Worm (Caenorhabditis elegans) whole organism, mixed stage, embryonic: Measurements from ENCODE around the gene sea-2.

ENCODE experiments used
- M03D4.4 ChIP-seq: sonication (generic microtip); optimal IDR thresholded peaks from 2 replicates; lab custom pipeline; 2017; ENCODE audit warnings: mild to moderate bottlenecking, missing genetic modification characterization, missing compliant biosample characterization
- blmp-1 ChIP-seq: fragments of 150-350 bp; optimal IDR thresholded peaks from 2 replicates; lab custom pipeline; 2014; ENCODE audit warnings: missing biosample characterization, missing genetic modification characterization
- ceh-39 ChIP-seq: fragments of 150-350 bp; optimal IDR thresholded peaks from 2 replicates; lab custom pipeline; 2014; ENCODE audit warnings: missing biosample characterization, missing genetic modification characterization
- ceh-43 ChIP-seq: fragments of 200-800 bp; sonication (Bioruptor generic); optimal IDR thresholded peaks from 2 replicates; lab custom pipeline; 2018; ENCODE audit warnings: mild to moderate bottlenecking, missing genetic modification characterization, moderate library complexity, missing compliant biosample characterization
- ceh-83 ChIP-seq: fragments of 200-800 bp; sonication (Bioruptor generic); optimal IDR thresholded peaks from 2 replicates; lab custom pipeline; 2018; ENCODE audit warnings: mild to moderate bottlenecking, missing genetic modification characterization, missing compliant biosample characterization
- ces-1 ChIP-seq: fragments of 150-350 bp; optimal IDR thresholded peaks from 2 replicates; lab custom pipeline; 2014; ENCODE audit warnings: missing biosample characterization, missing genetic modification reagents, missing genetic modification characterization
- cnd-1 ChIP-seq: fragments of 200-800 bp; sonication (Bioruptor generic); optimal IDR thresholded peaks from 2 replicates; lab custom pipeline; 2018; ENCODE audit warnings: mild to moderate bottlenecking, missing genetic modification characterization, missing compliant biosample characterization
- elt-1 ChIP-seq: sonication (generic microtip); optimal IDR thresholded peaks from 2 replicates; lab custom pipeline; 2017; ENCODE audit warnings: missing genetic modification characterization, mild to moderate bottlenecking, missing compliant biosample characterization, antibody characterized with exemption, moderate library complexity, borderline replicate concordance; ENCODE audit not compliant: insufficient read depth
- elt-3 ChIP-seq: fragments of 150-350 bp; optimal IDR thresholded peaks from 2 replicates; lab custom pipeline; 2014; ENCODE audit warnings: missing biosample characterization, missing genetic modification characterization
- ham-2 ChIP-seq: fragments of 200-800 bp; sonication (Bioruptor generic); optimal IDR thresholded peaks from 2 replicates; lab custom pipeline; 2018; ENCODE audit warnings: mild to moderate bottlenecking, missing genetic modification characterization, missing compliant biosample characterization
- hlh-1 ChIP-seq: fragments of 150-350 bp; optimal IDR thresholded peaks from 2 replicates; lab custom pipeline; 2014; ENCODE audit warnings: missing biosample characterization, missing genetic modification reagents, missing genetic modification characterization
- lin-13 ChIP-seq: fragments of 150-350 bp; optimal IDR thresholded peaks from 2 replicates; lab custom pipeline; 2014; ENCODE audit warnings: missing biosample characterization, missing genetic modification characterization
- lin-32 ChIP-seq: fragments of 200-800 bp; sonication (Bioruptor generic); optimal IDR thresholded peaks from 2 replicates; lab custom pipeline; 2018; ENCODE audit warnings: mild to moderate bottlenecking, missing genetic modification characterization, missing compliant biosample characterization
- lsy-2 ChIP-seq: fragments of 150-350 bp; optimal IDR thresholded peaks from 2 replicates; lab custom pipeline; 2014; ENCODE audit warnings: missing biosample characterization, missing genetic modification characterization
- mab-5 ChIP-seq: fragments of 150-350 bp; optimal IDR thresholded peaks from 2 replicates; lab custom pipeline; 2014; ENCODE audit warnings: missing biosample characterization, missing genetic modification characterization
- mep-1 ChIP-seq: fragments of 150-350 bp; optimal IDR thresholded peaks from 2 replicates; lab custom pipeline; 2017; ENCODE audit warnings: missing biosample characterization, missing genetic modification reagents, missing genetic modification characterization, inconsistent platforms
- mls-2 ChIP-seq: sonication (generic microtip); optimal IDR thresholded peaks from 2 replicates; lab custom pipeline; 2016; ENCODE audit warnings: mild to moderate bottlenecking, missing genetic modification characterization, moderate library complexity, missing compliant biosample characterization
- nhr-12 ChIP-seq: fragments of 150-350 bp; optimal IDR thresholded peaks from 2 replicates; lab custom pipeline; 2014; ENCODE audit warnings: missing biosample characterization, missing genetic modification characterization
- nhr-237 ChIP-seq: fragments of 150-350 bp; optimal IDR thresholded peaks from 2 replicates; lab custom pipeline; 2014; ENCODE audit warnings: missing biosample characterization, missing genetic modification characterization
- nhr-28 ChIP-seq: fragments of 150-350 bp; optimal IDR thresholded peaks from 2 replicates; lab custom pipeline; 2014; ENCODE audit warnings: missing biosample characterization, missing genetic modification characterization
- pha-4 ChIP-seq: fragments of 150-350 bp; optimal IDR thresholded peaks from 2 replicates; lab custom pipeline; 2018; ENCODE audit warnings: missing biosample characterization, missing genetic modification reagents, missing genetic modification characterization
- sem-2 ChIP-seq: fragments of 200-800 bp; sonication (Bioruptor generic); optimal IDR thresholded peaks from 2 replicates; lab custom pipeline; 2018; ENCODE audit warnings: mild to moderate bottlenecking, missing genetic modification characterization, missing compliant biosample characterization
- snpc-4 ChIP-seq: fragments of 150-350 bp; optimal IDR thresholded peaks from 2 replicates; lab custom pipeline; 2014; ENCODE audit warnings: missing biosample characterization, missing genetic modification characterization
- sptf-1 ChIP-seq: sonication (generic microtip); optimal IDR thresholded peaks from 2 replicates; lab custom pipeline; 2017; ENCODE audit warnings: mild to moderate bottlenecking, missing genetic modification characterization, moderate library complexity, missing compliant biosample characterization
- tbx-8 ChIP-seq: fragments of 200-800 bp; sonication (Bioruptor generic); optimal IDR thresholded peaks from 2 replicates; lab custom pipeline; 2018; ENCODE audit warnings: mild to moderate bottlenecking, missing genetic modification characterization, moderate library complexity, missing compliant biosample characterization
- unc-120 ChIP-seq: sonication (generic microtip); optimal IDR thresholded peaks from 2 replicates; lab custom pipeline; 2017; ENCODE audit warnings: missing genetic modification characterization, missing compliant biosample characterization; ENCODE audit not compliant: poor library complexity, severe bottlenecking
- unc-62 ChIP-seq: fragments of 150-350 bp; optimal IDR thresholded peaks from 2 replicates; lab custom pipeline; 2014; ENCODE audit warnings: missing biosample characterization, missing genetic modification reagents, missing genetic modification characterization
- zip-8 ChIP-seq: fragments of 150-350 bp; optimal IDR thresholded peaks from 2 replicates; lab custom pipeline; 2014; ENCODE audit warnings: missing biosample characterization, missing genetic modification characterization
- ztf-11 ChIP-seq: fragments of 150-350 bp; optimal IDR thresholded peaks from 2 replicates; lab custom pipeline; 2014; ENCODE audit warnings: missing biosample characterization, missing genetic modification characterization

The sea-2 gene

ce11 chrII:3960276-3960675 lies 10.1 kb downstream of the sea-2 start:
- TF ChIP-seq mls-2 (tag; lab: Kevin White, UChicago) (no peak), ces-1 (GFP tag; lab: Kevin White, UChicago) (peak; percentile 78), ham-2 (GFP tag; lab: Kevin White, UChicago) (no peak)

- peak; percentile 41 for TF ChIP-seq ces-1 (GFP tag; lab: Kevin White, UChicago)
- no peak for TF ChIP-seq lin-13 (tag; lab: Kevin White, UChicago)
Measured at ce11 chrII:3961256-3961655, 11.1 kb downstream of the sea-2 start.

- TF ChIP-seq mep-1 (tag; lab: Kevin White, UChicago): no peak
- no peak for TF ChIP-seq pha-4 (tag; lab: Kevin White, UChicago)
- TF ChIP-seq lsy-2 (tag; lab: Kevin White, UChicago): no peak
- no peak for TF ChIP-seq cnd-1 (tag; lab: Kevin White, UChicago)
- TF ChIP-seq mab-5 (tag; lab: Kevin White, UChicago): no peak
- no peak for TF ChIP-seq sem-2
Measured at ce11 chrII:3964302-3964885, 14.2 kb downstream of the sea-2 start.

ce11 chrII:3965665-3966416 lies 15.7 kb downstream of the sea-2 start:
- TF ChIP-seq elt-3 (tag; lab: Kevin White, UChicago) (no peak), lin-32 (GFP tag; lab: Kevin White, UChicago) (no peak), blmp-1 (tag; lab: Kevin White, UChicago) (no peak), ceh-43 (GFP tag; lab: Kevin White, UChicago) (no peak), ztf-11 (no peak), lsy-2 (tag; lab: Kevin White, UChicago) (no peak), unc-62 (no peak), ceh-39 (tag; lab: Kevin White, UChicago) (no peak), elt-1 (tag; lab: Kevin White, UChicago) (no peak)

- TF ChIP-seq ces-1 (GFP tag; lab: Kevin White, UChicago): no peak
Measured at ce11 chrII:3967061-3967460, 16.9 kb downstream of the sea-2 start.

- TF ChIP-seq nhr-12 (tag; lab: Kevin White, UChicago) (no peak), mab-5 (tag; lab: Kevin White, UChicago) (no peak), cnd-1 (tag; lab: Kevin White, UChicago) (no peak), sem-2 (no peak), lin-13 (tag; lab: Kevin White, UChicago) (no peak), hlh-1 (tag; lab: Kevin White, UChicago) (no peak), nhr-237 (tag; lab: Kevin White, UChicago) (no peak), M03D4.4 (no peak), ceh-83 (GFP tag; lab: Kevin White, UChicago) (no peak), nhr-28 (no peak), sptf-1 (tag; lab: Kevin White, UChicago) (no peak), ceh-39 (tag; lab: Kevin White, UChicago) (no peak), unc-62 (no peak)
Measured at ce11 chrII:3968070-3968469, 17.9 kb downstream of the sea-2 start.

- TF ChIP-seq zip-8: no peak
- no peak for TF ChIP-seq sptf-1 (tag; lab: Kevin White, UChicago)
- TF ChIP-seq tbx-8 (GFP tag; lab: Kevin White, UChicago): no peak
- TF ChIP-seq ceh-83 (GFP tag; lab: Kevin White, UChicago): no peak
- no peak for TF ChIP-seq unc-120
- no peak for TF ChIP-seq mab-5 (tag; lab: Kevin White, UChicago)
- no peak for TF ChIP-seq nhr-12 (tag; lab: Kevin White, UChicago)
- TF ChIP-seq snpc-4 (tag; lab: Kevin White, UChicago): no peak
- no peak for TF ChIP-seq ceh-39 (tag; lab: Kevin White, UChicago)
- no peak for TF ChIP-seq mep-1 (tag; lab: Kevin White, UChicago)
- TF ChIP-seq blmp-1 (tag; lab: Kevin White, UChicago): no peak
Measured at ce11 chrII:3968808-3969207, 18.6 kb downstream of the sea-2 start.
